Worm (Caenorhabditis elegans) whole organism, L3 larva: ENCODE results near the gene fzy-1.

Experiments
- aly-2 ChIP-seq: fragments of 150-350 bp; optimal IDR thresholded peaks from 2 replicates; lab custom pipeline; 2014; ENCODE audit warnings: missing biosample characterization, missing genetic modification characterization
- ama-1 ChIP-seq: fragments of 150-350 bp; optimal IDR thresholded peaks from 2 replicates; lab custom pipeline; 2018
- ceh-28 ChIP-seq: fragments of 150-350 bp; optimal IDR thresholded peaks from 2 replicates; lab custom pipeline; 2014; ENCODE audit warnings: missing biosample characterization, missing genetic modification reagents, missing genetic modification characterization
- ceh-82 ChIP-seq: fragments of 150-350 bp; optimal IDR thresholded peaks from 2 replicates; lab custom pipeline; 2014; ENCODE audit warnings: missing biosample characterization, missing genetic modification characterization
- ceh-9 ChIP-seq: sonication (generic microtip); optimal IDR thresholded peaks from 2 replicates; lab custom pipeline; 2018; ENCODE audit warnings: missing biosample characterization, missing genetic modification characterization
- egl-27 ChIP-seq: sonication (generic microtip); optimal IDR thresholded peaks from 4 replicates; lab custom pipeline; 2017; ENCODE audit warnings: missing biosample characterization, missing genetic modification reagents, missing genetic modification characterization
- elt-3 ChIP-seq, 3 experiments: fragments of 150-350 bp in 1 of 3; sonication (generic microtip) in 2 of 3; optimal IDR thresholded peaks; 2 replicates in 2 of 3; 4 replicates in 1 of 3; lab custom pipeline; 2014 to 2017; ENCODE audit warnings: missing biosample characterization in 3 of 3, missing genetic modification characterization in 3 of 3
- fkh-10 ChIP-seq: sonication (generic microtip); optimal IDR thresholded peaks from 2 replicates; lab custom pipeline; 2017; ENCODE audit warnings: missing biosample characterization, missing genetic modification reagents, missing genetic modification characterization
- fkh-2 ChIP-seq: fragments of 150-350 bp; optimal IDR thresholded peaks from 2 replicates; lab custom pipeline; 2014; ENCODE audit warnings: missing biosample characterization, missing genetic modification reagents, missing genetic modification characterization
- fos-1 ChIP-seq: fragments of 150-350 bp; optimal IDR thresholded peaks from 2 replicates; lab custom pipeline; 2014; ENCODE audit warnings: missing biosample characterization, missing genetic modification characterization
- hmg-11 ChIP-seq: sonication (generic microtip); optimal IDR thresholded peaks from 2 replicates; lab custom pipeline; 2016; ENCODE audit warnings: missing genetic modification characterization, missing compliant biosample characterization
- jun-1 ChIP-seq: fragments of 150-350 bp; optimal IDR thresholded peaks from 2 replicates; lab custom pipeline; 2014; ENCODE audit warnings: missing biosample characterization, missing genetic modification reagents, missing genetic modification characterization
- lin-39 ChIP-seq: fragments of 150-350 bp; optimal IDR thresholded peaks from 2 replicates; lab custom pipeline; 2018; ENCODE audit warnings: missing biosample characterization, missing genetic modification reagents, missing genetic modification characterization
- lsy-12 ChIP-seq: sonication (generic microtip); optimal IDR thresholded peaks from 2 replicates; lab custom pipeline; 2016; ENCODE audit warnings: mild to moderate bottlenecking, missing genetic modification characterization, missing compliant biosample characterization
- mdl-1 ChIP-seq: fragments of 150-350 bp; optimal IDR thresholded peaks from 2 replicates; lab custom pipeline; 2014; ENCODE audit warnings: missing biosample characterization, missing genetic modification characterization
- mml-1 ChIP-seq: fragments of 150-350 bp; sonication (generic microtip); optimal IDR thresholded peaks from 3 replicates; lab custom pipeline; 2014; ENCODE audit warnings: missing biosample characterization, missing genetic modification characterization
- nfya-1 ChIP-seq: sonication (generic microtip); optimal IDR thresholded peaks from 2 replicates; lab custom pipeline; 2017; ENCODE audit warnings: missing genetic modification characterization, mild to moderate bottlenecking, missing compliant biosample characterization, antibody characterized with exemption, moderate library complexity; ENCODE audit not compliant: insufficient read depth
- nhr-11 ChIP-seq: fragments of 150-350 bp; optimal IDR thresholded peaks from 2 replicates; lab custom pipeline; 2014; ENCODE audit warnings: missing biosample characterization, missing genetic modification characterization
- nhr-23 ChIP-seq: fragments of 150-350 bp; optimal IDR thresholded peaks from 2 replicates; lab custom pipeline; 2014; ENCODE audit warnings: missing biosample characterization, missing genetic modification reagents, missing genetic modification characterization
- nhr-237 ChIP-seq: fragments of 150-350 bp; optimal IDR thresholded peaks from 2 replicates; lab custom pipeline; 2014; ENCODE audit warnings: missing biosample characterization, missing genetic modification characterization
- nhr-43 ChIP-seq: sonication (generic microtip); optimal IDR thresholded peaks from 2 replicates; lab custom pipeline; 2016; ENCODE audit warnings: mild to moderate bottlenecking, missing genetic modification characterization, missing compliant biosample characterization; ENCODE audit not compliant: poor library complexity, severe bottlenecking
- nhr-67 ChIP-seq: fragments of 150-350 bp; optimal IDR thresholded peaks from 2 replicates; lab custom pipeline; 2014; ENCODE audit warnings: missing biosample characterization, missing genetic modification characterization
- nhr-76 ChIP-seq: fragments of 150-350 bp; sonication (generic microtip); optimal IDR thresholded peaks from 5 replicates; lab custom pipeline; 2014; ENCODE audit warnings: missing biosample characterization, missing genetic modification characterization
- pha-4 ChIP-seq: fragments of 150-350 bp; optimal IDR thresholded peaks from 2 replicates; lab custom pipeline; 2014; ENCODE audit warnings: missing biosample characterization, missing genetic modification reagents, missing genetic modification characterization
- pqm-1 ChIP-seq: fragments of 150-350 bp; optimal IDR thresholded peaks from 2 replicates; lab custom pipeline; 2017; ENCODE audit warnings: missing biosample characterization, missing genetic modification characterization, inconsistent platforms
- sea-2 ChIP-seq: fragments of 150-350 bp; sonication (generic microtip); optimal IDR thresholded peaks from 4 replicates; lab custom pipeline; 2014; ENCODE audit warnings: missing biosample characterization, missing genetic modification reagents, missing genetic modification characterization
- skn-1 ChIP-seq: fragments of 150-350 bp; optimal IDR thresholded peaks from 2 replicates; lab custom pipeline; 2014; ENCODE audit warnings: missing biosample characterization, missing genetic modification characterization
- snpc-4 ChIP-seq: fragments of 150-350 bp; optimal IDR thresholded peaks from 2 replicates; lab custom pipeline; 2014; ENCODE audit warnings: missing biosample characterization, missing genetic modification characterization
- tbx-2 ChIP-seq: sonication (generic microtip); optimal IDR thresholded peaks from 2 replicates; lab custom pipeline; 2016; ENCODE audit warnings: mild to moderate bottlenecking, missing genetic modification characterization, missing compliant biosample characterization
- unc-39 ChIP-seq: sonication (generic microtip); optimal IDR thresholded peaks from 4 replicates; lab custom pipeline; 2017; ENCODE audit warnings: missing biosample characterization, missing genetic modification characterization
- unc-62 ChIP-seq: fragments of 150-350 bp; sonication (generic microtip); optimal IDR thresholded peaks from 4 replicates; lab custom pipeline; 2014; ENCODE audit warnings: missing biosample characterization, missing genetic modification reagents, missing genetic modification characterization
- zag-1 ChIP-seq: fragments of 150-350 bp; optimal IDR thresholded peaks from 2 replicates; lab custom pipeline; 2014; ENCODE audit warnings: missing biosample characterization, missing genetic modification characterization
- ztf-11 ChIP-seq: fragments of 150-350 bp; optimal IDR thresholded peaks from 2 replicates; lab custom pipeline; 2014; ENCODE audit warnings: missing biosample characterization, missing genetic modification characterization
- ztf-4 ChIP-seq: fragments of 150-350 bp; optimal IDR thresholded peaks from 2 replicates; lab custom pipeline; 2014; ENCODE audit warnings: missing biosample characterization, missing genetic modification characterization

Gene fzy-1

ce11 chrII:5474946-5475345 lies 25.6 kb upstream of the fzy-1 start, which contains the start of gene ilcr-2:
Gene ilcr-2 (plus strand): TSS chrII:5475246.
- TF ChIP-seq nhr-76 (tag; lab: Kevin White, UChicago), result no peak
- no peak for TF ChIP-seq ceh-82 (tag; lab: Kevin White, UChicago)
- no peak for TF ChIP-seq elt-3 (tag; optimal IDR thresholded peaks at IDR 0.05; lab: Kevin White, UChicago)
- no peak for TF ChIP-seq aly-2
- TF ChIP-seq pqm-1 (tag; lab: Kevin White, UChicago), result no peak
- TF ChIP-seq nhr-43, result no peak
- no peak for TF ChIP-seq mml-1 (tag; lab: Kevin White, UChicago)
- TF ChIP-seq nhr-11 (tag; lab: Kevin White, UChicago), result no peak
- TF ChIP-seq mdl-1 (tag; lab: Kevin White, UChicago), result no peak
- TF ChIP-seq ztf-11 (tag; lab: Kevin White, UChicago), result no peak
- no peak for TF ChIP-seq tbx-2 (tag; lab: Kevin White, UChicago)
- no peak for TF ChIP-seq sea-2 (GFP tag; lab: Kevin White, UChicago)
- no peak for TF ChIP-seq snpc-4 (tag; lab: Kevin White, UChicago)
- TF ChIP-seq ceh-9 (tag; lab: Kevin White, UChicago), result no peak
- TF ChIP-seq fkh-2 (tag; lab: Kevin White, UChicago), result no peak
- TF ChIP-seq, all 47 proteins: peak for 0

ce11 chrII:5478318-5478717 lies 22.3 kb upstream of the fzy-1 start, which contains the start of gene F56D1.1:
Gene F56D1.1 (plus strand): TSS chrII:5478618.
- TF ChIP-seq ztf-11 (tag; lab: Kevin White, UChicago) (no peak), elt-3 (tag; optimal IDR thresholded peaks at IDR 0.05; lab: Kevin White, UChicago) (no peak), fkh-2 (tag; lab: Kevin White, UChicago) (no peak), nhr-67 (tag; lab: Kevin White, UChicago) (no peak), unc-39 (tag; lab: Kevin White, UChicago) (no peak), jun-1 (tag; lab: Kevin White, UChicago) (no peak), lin-39 (tag; lab: Kevin White, UChicago) (no peak), pha-4 (tag; lab: Kevin White, UChicago) (no peak), nfya-1 (tag; lab: Kevin White, UChicago) (no peak), egl-27 (tag; lab: Kevin White, UChicago) (no peak), snpc-4 (tag; lab: Kevin White, UChicago) (no peak), ceh-82 (tag; lab: Kevin White, UChicago) (no peak), mml-1 (tag; lab: Kevin White, UChicago) (no peak), nhr-237 (tag; lab: Kevin White, UChicago) (no peak), hmg-11 (tag; lab: Kevin White, UChicago) (no peak), fos-1 (tag; lab: Kevin White, UChicago) (no peak), nhr-11 (tag; lab: Kevin White, UChicago) (no peak), zag-1 (tag; lab: Kevin White, UChicago) (no peak)

ce11 chrII:5481982-5482381 lies 18.6 kb upstream of the fzy-1 start, which contains the start of gene cal-8:
Gene cal-8 (minus strand): TSS chrII:5482041.
- TF ChIP-seq skn-1 (tag; lab: Kevin White, UChicago), result no peak
- no peak for TF ChIP-seq nhr-237 (tag; lab: Kevin White, UChicago)
- TF ChIP-seq ama-1, result no peak
- TF ChIP-seq tbx-2 (tag; lab: Kevin White, UChicago), result no peak
- TF ChIP-seq ztf-4, result no peak
- TF ChIP-seq lsy-12, result no peak
- TF ChIP-seq pqm-1 (tag; lab: Kevin White, UChicago), result no peak
- no peak for TF ChIP-seq unc-39 (tag; lab: Kevin White, UChicago)
- TF ChIP-seq unc-62, result no peak
- TF ChIP-seq ceh-82 (tag; lab: Kevin White, UChicago), result no peak
- TF ChIP-seq fkh-10 (GFP tag; lab: Kevin White, UChicago), result no peak
- no peak for TF ChIP-seq nhr-43
- TF ChIP-seq lin-39 (tag; lab: Kevin White, UChicago), result no peak
- TF ChIP-seq egl-27 (tag; lab: Kevin White, UChicago), result no peak
- TF ChIP-seq sea-2 (GFP tag; lab: Kevin White, UChicago), result no peak
- no peak for TF ChIP-seq fos-1 (tag; lab: Kevin White, UChicago)
- TF ChIP-seq, all 47 proteins: peak for 0

DNA sequence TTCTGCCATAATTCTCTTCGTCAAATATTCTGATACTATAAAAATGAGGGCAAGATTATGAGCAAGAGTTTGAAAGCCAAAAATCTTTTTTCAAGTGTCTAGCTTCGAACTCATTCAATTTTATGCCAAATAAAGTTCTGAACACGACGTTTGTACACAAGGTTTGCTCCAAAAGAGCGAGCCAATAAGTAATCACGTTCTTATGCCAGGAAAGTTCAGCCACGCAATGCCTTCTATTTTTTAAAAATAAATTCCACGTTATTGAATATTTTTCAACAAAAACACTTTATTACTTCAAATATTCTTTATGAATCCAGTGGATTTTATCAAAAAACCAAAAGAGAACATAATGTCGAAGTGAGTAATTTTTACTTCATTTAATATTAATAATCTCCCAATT lies 12.7 kb upstream of the fzy-1 start, which contains the start of gene nep-5:
Gene nep-5, plus strand, starts transcription at position 301 of the 400 bp plus-strand sequence.
- no peak for TF ChIP-seq fkh-10 (GFP tag; lab: Kevin White, UChicago)
- TF ChIP-seq zag-1 (tag; lab: Kevin White, UChicago), result no peak
- TF ChIP-seq ceh-28 (tag; lab: Kevin White, UChicago), result no peak
- TF ChIP-seq nhr-237 (tag; lab: Kevin White, UChicago), result no peak
- no peak for TF ChIP-seq unc-39 (tag; lab: Kevin White, UChicago)
- TF ChIP-seq ztf-4, result no peak
- TF ChIP-seq unc-62, result no peak
- no peak for TF ChIP-seq jun-1 (tag; lab: Kevin White, UChicago)
- no peak for TF ChIP-seq nhr-76 (tag; lab: Kevin White, UChicago)
- no peak for TF ChIP-seq hmg-11 (tag; lab: Kevin White, UChicago)
- TF ChIP-seq elt-3 (tag; optimal IDR thresholded peaks at IDR 0.05; lab: Kevin White, UChicago), result no peak
- no peak for TF ChIP-seq nhr-23 (tag; lab: Kevin White, UChicago)
